Worm (Caenorhabditis elegans) whole organism, young adult: ENCODE measurements around the gene ugt-6.

Experiments
- B0019.2 ChIP-seq: fragments of 200-800 bp; sonication (Bioruptor generic); conservative IDR thresholded peaks from 2 replicates; pipeline ENCODE4 v1.3.6; 2022; ENCODE audit warnings: missing genetic modification reagents, missing genetic modification characterization, missing compliant biosample characterization
- B0261.1 ChIP-seq: sonication (generic microtip); optimal IDR thresholded peaks from 2 replicates; lab custom pipeline; 2016; ENCODE audit warnings: mild to moderate bottlenecking, missing genetic modification characterization, moderate library complexity, missing compliant biosample characterization
- C06A6.2 ChIP-seq: fragments of 200-800 bp; sonication (Bioruptor generic); conservative IDR thresholded peaks from 2 replicates; pipeline ENCODE4 v1.3.6; 2022; ENCODE audit warnings: missing genetic modification characterization, missing compliant biosample characterization
- F10E7.11 ChIP-seq: sonication (generic microtip); optimal IDR thresholded peaks from 2 replicates; lab custom pipeline; 2017; ENCODE audit warnings: mild to moderate bottlenecking, missing genetic modification characterization, moderate library complexity, missing compliant biosample characterization
- F23B12.7 ChIP-seq: sonication (generic microtip); optimal IDR thresholded peaks from 2 replicates; lab custom pipeline; 2017; ENCODE audit warnings: missing genetic modification characterization, mild to moderate bottlenecking, missing compliant biosample characterization, antibody characterized with exemption, moderate library complexity; ENCODE audit not compliant: insufficient read depth
- K11D2.4 ChIP-seq: fragments of 200-800 bp; sonication (Bioruptor generic); IDR thresholded peaks from 2 replicates; pipeline ENCODE4 v1.3.6; 2022; ENCODE audit warnings: missing genetic modification reagents, missing genetic modification characterization, missing compliant biosample characterization
- K12H6.12 ChIP-seq: fragments of 200-800 bp; sonication (Bioruptor generic); optimal IDR thresholded peaks from 2 replicates; lab custom pipeline; 2018; ENCODE audit warnings: mild to moderate bottlenecking, missing genetic modification characterization, missing compliant biosample characterization
- T07F8.4 ChIP-seq: sonication (generic microtip); optimal IDR thresholded peaks from 2 replicates; lab custom pipeline; 2016; ENCODE audit warnings: mild to moderate bottlenecking, missing genetic modification characterization, moderate library complexity, missing compliant biosample characterization
- T26A5.8 ChIP-seq: sonication (generic microtip); optimal IDR thresholded peaks from 2 replicates; lab custom pipeline; 2016; ENCODE audit warnings: missing genetic modification characterization, missing compliant biosample characterization
- Y56A3A.18 ChIP-seq: fragments of 200-800 bp; sonication (Bioruptor generic); IDR thresholded peaks from 2 replicates; pipeline ENCODE4 v1.3.6; 2022; ENCODE audit warnings: missing genetic modification reagents, missing genetic modification characterization, missing compliant biosample characterization
- Y79H2A.3 ChIP-seq: fragments of 200-800 bp; sonication (Bioruptor generic); conservative IDR thresholded peaks from 2 replicates; pipeline ENCODE4 v1.3.6; 2022; ENCODE audit warnings: missing genetic modification reagents, missing genetic modification characterization, missing compliant biosample characterization
- ZK185.1 ChIP-seq: sonication (generic microtip); optimal IDR thresholded peaks from 2 replicates; lab custom pipeline; 2016; ENCODE audit warnings: mild to moderate bottlenecking, missing genetic modification characterization, missing compliant biosample characterization; ENCODE audit not compliant: poor library complexity, severe bottlenecking
- atf-7 ChIP-seq: sonication (generic microtip); optimal IDR thresholded peaks from 2 replicates; lab custom pipeline; 2017; ENCODE audit warnings: mild to moderate bottlenecking, missing genetic modification characterization, missing compliant biosample characterization
- attf-5 ChIP-seq: fragments of 200-800 bp; sonication (Bioruptor generic); optimal IDR thresholded peaks from 2 replicates; lab custom pipeline; 2018; ENCODE audit warnings: mild to moderate bottlenecking, missing genetic modification characterization, missing compliant biosample characterization
- cebp-1 ChIP-seq, 2 experiments: fragments of 200-800 bp in 1 of 2; sonication (Bioruptor generic) in 1 of 2; sonication (generic microtip) in 1 of 2; IDR thresholded peaks in 1 of 2; optimal IDR thresholded peaks in 1 of 2; 2 replicates each; pipeline versions ENCODE4 v1.3.6 to Lab custom; 2017 to 2022; ENCODE audit warnings: missing compliant biosample characterization in 2 of 2, missing genetic modification characterization in 2 of 2, mild to moderate bottlenecking in 1 of 2, missing genetic modification reagents in 1 of 2, moderate library complexity in 1 of 2
- cebp-2 ChIP-seq: fragments of 200-800 bp; sonication (Bioruptor generic); IDR thresholded peaks from 2 replicates; pipeline ENCODE4 v1.3.6; 2022; ENCODE audit warnings: missing genetic modification characterization, missing compliant biosample characterization
- ceh-58 ChIP-seq: fragments of 200-800 bp; sonication (Bioruptor generic); IDR thresholded peaks from 2 replicates; pipeline ENCODE4 v1.3.6; 2022; ENCODE audit warnings: missing genetic modification characterization, missing compliant biosample characterization
- dox-1 ChIP-seq: fragments of 200-800 bp; sonication (Bioruptor generic); IDR thresholded peaks from 2 replicates; pipeline ENCODE4 v1.3.6; 2022; ENCODE audit warnings: missing genetic modification reagents, missing genetic modification characterization, missing compliant biosample characterization
- dpl-1 ChIP-seq: fragments of 150-350 bp; optimal IDR thresholded peaks from 2 replicates; lab custom pipeline; 2014; ENCODE audit warnings: missing biosample characterization, missing genetic modification reagents, missing genetic modification characterization
- him-1 ChIP-seq: sonication (generic microtip); optimal IDR thresholded peaks from 2 replicates; lab custom pipeline; 2016; ENCODE audit warnings: missing genotype, missing genetic modification reagents, missing genetic modification characterization, missing compliant biosample characterization
- hmg-1.2 ChIP-seq: fragments of 200-800 bp; sonication (Bioruptor generic); IDR thresholded peaks from 2 replicates; pipeline ENCODE4 v1.3.6; 2022; ENCODE audit warnings: missing genetic modification reagents, missing genetic modification characterization, missing compliant biosample characterization
- hmg-20 ChIP-seq: fragments of 200-800 bp; sonication (Bioruptor generic); IDR thresholded peaks from 2 replicates; pipeline ENCODE4 v1.3.6; 2022; ENCODE audit warnings: missing genetic modification reagents, missing genetic modification characterization, missing compliant biosample characterization
- lin-26 ChIP-seq: fragments of 200-800 bp; sonication (Bioruptor generic); IDR thresholded peaks from 2 replicates; pipeline ENCODE4 v1.3.6; 2022; ENCODE audit warnings: missing genetic modification reagents, missing genetic modification characterization, missing compliant biosample characterization
- lin-40 ChIP-seq: sonication (generic microtip); optimal IDR thresholded peaks from 2 replicates; lab custom pipeline; 2016; ENCODE audit warnings: missing genetic modification characterization, mild to moderate bottlenecking, missing compliant biosample characterization, missing genotype, missing genetic modification reagents
- lsl-1 ChIP-seq: fragments of 200-800 bp; sonication (Bioruptor generic); optimal IDR thresholded peaks from 2 replicates; lab custom pipeline; 2018; ENCODE audit warnings: mild to moderate bottlenecking, missing genetic modification characterization, moderate library complexity, missing compliant biosample characterization
- madf-10 ChIP-seq: sonication (generic microtip); optimal IDR thresholded peaks from 2 replicates; lab custom pipeline; 2016; ENCODE audit warnings: mild to moderate bottlenecking, missing genetic modification characterization, missing compliant biosample characterization
- madf-8 ChIP-seq: fragments of 200-800 bp; sonication (Bioruptor generic); conservative IDR thresholded peaks from 2 replicates; pipeline ENCODE4 v1.3.6; 2022; ENCODE audit warnings: missing genetic modification reagents, missing genetic modification characterization, missing compliant biosample characterization
- nfya-1 ChIP-seq: sonication (generic microtip); optimal IDR thresholded peaks from 2 replicates; lab custom pipeline; 2017; ENCODE audit warnings: antibody characterized with exemption, missing compliant biosample characterization, missing genetic modification characterization, borderline replicate concordance; ENCODE audit not compliant: insufficient read depth
- nhr-179 ChIP-seq: sonication (generic microtip); optimal IDR thresholded peaks from 2 replicates; lab custom pipeline; 2016; ENCODE audit warnings: mild to moderate bottlenecking, missing genetic modification characterization, missing compliant biosample characterization
- nhr-80 ChIP-seq: sonication (generic microtip); optimal IDR thresholded peaks from 2 replicates; lab custom pipeline; 2016; ENCODE audit warnings: missing genetic modification characterization, missing compliant biosample characterization
- pbrm-1 ChIP-seq: fragments of 200-800 bp; sonication (Bioruptor generic); IDR thresholded peaks from 2 replicates; pipeline ENCODE4 v1.3.6; 2022; ENCODE audit warnings: missing genetic modification reagents, missing genetic modification characterization, missing compliant biosample characterization
- sdz-38 ChIP-seq: sonication (generic microtip); optimal IDR thresholded peaks from 2 replicates; lab custom pipeline; 2016; ENCODE audit warnings: missing genotype, missing genetic modification characterization, missing compliant biosample characterization
- snpc-1.1 ChIP-seq: sonication (generic microtip); optimal IDR thresholded peaks from 2 replicates; lab custom pipeline; 2017; ENCODE audit warnings: missing genetic modification characterization, mild to moderate bottlenecking, missing compliant biosample characterization, antibody characterized with exemption, moderate library complexity, missing genotype, missing genetic modification reagents; ENCODE audit not compliant: insufficient read depth
- snpc-3.4 ChIP-seq: sonication (generic microtip); optimal IDR thresholded peaks from 2 replicates; lab custom pipeline; 2017; ENCODE audit warnings: missing genetic modification characterization, mild to moderate bottlenecking, missing compliant biosample characterization, antibody characterized with exemption, moderate library complexity, missing genotype, missing genetic modification reagents
- sptf-2 ChIP-seq: fragments of 200-800 bp; sonication (Bioruptor generic); optimal IDR thresholded peaks from 2 replicates; lab custom pipeline; 2018; ENCODE audit warnings: mild to moderate bottlenecking, missing genetic modification characterization, missing compliant biosample characterization
- tlf-1 ChIP-seq: fragments of 200-800 bp; sonication (Bioruptor generic); optimal IDR thresholded peaks from 2 replicates; lab custom pipeline; 2018; ENCODE audit warnings: mild to moderate bottlenecking, missing genetic modification characterization, missing compliant biosample characterization
- unc-62 ChIP-seq: fragments of 150-350 bp; optimal IDR thresholded peaks from 2 replicates; lab custom pipeline; 2014; ENCODE audit warnings: missing biosample characterization, missing genetic modification reagents, missing genetic modification characterization
- xnd-1 ChIP-seq: sonication (generic microtip); optimal IDR thresholded peaks from 2 replicates; lab custom pipeline; 2016; ENCODE audit warnings: missing genotype, missing genetic modification reagents, missing genetic modification characterization, missing compliant biosample characterization
- zim-3 ChIP-seq: sonication (generic microtip); optimal IDR thresholded peaks from 2 replicates; lab custom pipeline; 2017; ENCODE audit warnings: mild to moderate bottlenecking, missing genetic modification characterization, moderate library complexity, missing compliant biosample characterization
- ztf-18 ChIP-seq: sonication (generic microtip); optimal IDR thresholded peaks from 2 replicates; lab custom pipeline; 2016; ENCODE audit warnings: missing genotype, mild to moderate bottlenecking, missing genetic modification characterization, missing compliant biosample characterization
- ztf-25 ChIP-seq: fragments of 200-800 bp; sonication (Bioruptor generic); IDR thresholded peaks from 2 replicates; pipeline ENCODE4 v1.3.6; 2022; ENCODE audit warnings: missing genetic modification reagents, missing genetic modification characterization, missing compliant biosample characterization
- ztf-3 ChIP-seq: fragments of 200-800 bp; sonication (Bioruptor generic); optimal IDR thresholded peaks from 2 replicates; lab custom pipeline; 2018; ENCODE audit warnings: mild to moderate bottlenecking, missing genetic modification characterization, missing compliant biosample characterization

Gene ugt-6

DNA sequence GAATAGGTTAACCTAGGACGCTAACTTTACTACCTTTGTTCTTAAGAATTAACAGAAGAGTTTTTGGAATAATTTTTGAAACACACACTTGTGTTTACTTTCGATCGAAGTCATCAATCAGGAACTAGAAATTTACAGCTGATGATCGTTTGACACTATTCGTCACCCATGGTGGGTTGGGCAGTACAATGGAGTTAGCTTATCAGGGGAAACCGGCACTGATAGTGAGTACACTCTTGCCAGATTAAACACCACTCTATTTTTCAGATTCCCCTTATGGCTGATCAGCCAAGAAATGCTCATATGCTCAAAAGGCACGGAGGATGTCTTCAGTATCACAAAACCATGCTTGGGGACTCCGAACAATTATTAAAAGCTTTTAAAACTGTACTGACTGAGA is 24.0 kb upstream of the ugt-6 start:
- no peak for TF ChIP-seq T26A5.8
- TF ChIP-seq nhr-80 (tag; lab: Kevin White, UChicago), result peak; percentile 46

DNA sequence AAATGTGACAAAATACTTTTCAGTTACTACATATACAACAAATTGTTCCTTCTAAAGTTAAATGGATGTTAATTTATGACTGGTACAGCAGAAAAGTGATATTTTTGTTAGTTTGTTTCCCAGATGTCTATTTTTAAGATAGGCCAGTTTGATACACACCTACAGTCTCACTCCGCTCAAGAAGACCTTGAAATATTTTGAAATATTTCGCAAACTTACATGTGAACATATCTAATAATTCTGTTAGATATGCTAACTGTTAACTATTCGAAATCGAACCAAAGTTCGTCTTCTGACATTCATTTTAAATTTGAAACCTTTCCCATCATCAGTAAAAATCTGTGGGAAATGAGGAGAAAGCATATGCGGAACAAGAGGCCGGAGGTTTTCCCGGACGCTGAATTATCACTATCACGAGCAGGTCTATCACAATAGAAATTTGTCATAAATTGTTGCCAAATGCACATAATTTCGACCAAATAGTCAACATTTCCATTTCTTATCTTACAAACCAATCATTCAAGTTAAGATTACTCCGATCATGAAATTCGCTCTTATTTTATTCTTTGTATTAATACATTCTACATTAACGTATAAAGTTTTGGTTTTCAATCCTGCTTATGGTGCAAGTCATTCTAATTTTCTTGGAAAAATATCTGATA is 21.9 kb upstream of the ugt-6 start, which contains the start of the genes ZC443.4 and ugt-18:
Gene ZC443.4 (minus strand): TSS at position 95 of the 662 bp plus-strand sequence.
Gene ugt-18 (plus strand): TSS at position 469 of the 662 bp plus-strand sequence.
- TF ChIP-seq sdz-38 (tag; lab: Kevin White, UChicago), result no peak
- peak; percentile 5 for TF ChIP-seq nhr-80 (tag; lab: Kevin White, UChicago)
- TF ChIP-seq, all 124 proteins: peak for 1

DNA sequence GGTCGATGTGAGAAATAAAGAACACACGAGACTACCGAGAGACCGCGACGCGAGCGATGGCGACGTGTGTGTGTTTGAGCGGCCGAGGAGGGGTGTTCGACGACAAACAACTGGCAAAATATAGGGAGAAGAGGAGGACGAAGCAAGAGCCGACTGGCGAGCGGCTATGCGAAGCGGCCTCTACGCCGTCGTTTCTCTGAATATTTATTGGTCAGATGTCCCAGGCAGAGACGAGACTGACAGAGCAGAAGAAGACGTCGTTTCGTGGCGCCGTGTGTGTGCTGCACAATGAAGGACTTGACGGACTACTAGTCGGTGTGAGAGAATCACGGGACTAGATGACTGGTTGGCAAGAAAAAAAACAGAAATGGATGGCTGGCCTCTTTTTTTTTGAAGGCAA is 21.1 kb upstream of the ugt-6 start:
- no peak for TF ChIP-seq T07F8.4 (tag; lab: Kevin White, UChicago)
- TF ChIP-seq nfya-1 (tag; lab: Kevin White, UChicago), result no peak
- TF ChIP-seq lin-26, result no peak
- no peak for TF ChIP-seq hmg-20 (GFP tag; lab: Robert Waterston, UW)
- no peak for TF ChIP-seq nhr-179
- no peak for TF ChIP-seq xnd-1 (tag; lab: Kevin White, UChicago)
- TF ChIP-seq ZK185.1 (tag; lab: Kevin White, UChicago), result no peak
- TF ChIP-seq zim-3 (tag; lab: Kevin White, UChicago), result no peak
- TF ChIP-seq hmg-1.2, result no peak
- no peak for TF ChIP-seq C06A6.2 (GFP tag; lab: Robert Waterston, UW)
- TF ChIP-seq snpc-1.1 (tag; lab: Kevin White, UChicago), result no peak
- no peak for TF ChIP-seq F23B12.7 (tag; lab: Kevin White, UChicago)
- TF ChIP-seq cebp-2 (GFP tag; lab: Robert Waterston, UW), result no peak
- TF ChIP-seq K12H6.12 (tag; lab: Kevin White, UChicago), result peak; percentile 64
- 0 out of 2 replicates have a peak, but pooled peaks have one; percentile 39 for TF ChIP-seq dox-1 (GFP tag; lab: Robert Waterston, UW)
- TF ChIP-seq tlf-1 (GFP tag; lab: Kevin White, UChicago), result no peak
- no peak for TF ChIP-seq sdz-38 (tag; lab: Kevin White, UChicago)
- TF ChIP-seq madf-10 (tag; lab: Kevin White, UChicago), result peak; percentile 71
- no peak for TF ChIP-seq snpc-3.4 (tag; lab: Kevin White, UChicago)
- no peak for TF ChIP-seq unc-62 (GFP tag; lab: Kevin White, UChicago)
- TF ChIP-seq cebp-1 (GFP tag; IDR thresholded peaks at IDR 0.05; lab: Robert Waterston, UW), result 0 out of 2 replicates have a peak, but pooled peaks have one; percentile 13
- peak; percentile 52 for TF ChIP-seq cebp-1 (tag; optimal IDR thresholded peaks at IDR 0.05; lab: Kevin White, UChicago)
- no peak for TF ChIP-seq F10E7.11 (tag; lab: Kevin White, UChicago)
- no peak for TF ChIP-seq B0261.1 (tag; lab: Kevin White, UChicago)
- TF ChIP-seq atf-7 (tag; lab: Kevin White, UChicago), result no peak
- no peak for TF ChIP-seq dpl-1
- TF ChIP-seq Y79H2A.3 (GFP tag; lab: Robert Waterston, UW), result no peak
- peak; percentile 50 for TF ChIP-seq attf-5 (GFP tag; lab: Kevin White, UChicago)
- TF ChIP-seq nhr-80 (tag; lab: Kevin White, UChicago), result no peak
- TF ChIP-seq pbrm-1 (GFP tag; lab: Robert Waterston, UW), result peak; percentile 57; the same call in 1 of the 2 replicates
- no peak for TF ChIP-seq Y56A3A.18 (GFP tag; lab: Robert Waterston, UW)
- TF ChIP-seq him-1, result no peak
- TF ChIP-seq lin-40 (tag; lab: Kevin White, UChicago), result no peak
- TF ChIP-seq lsl-1 (GFP tag; lab: Kevin White, UChicago), result no peak
- no peak for TF ChIP-seq K11D2.4 (GFP tag; lab: Robert Waterston, UW)
- no peak for TF ChIP-seq madf-8 (GFP tag; lab: Robert Waterston, UW)
- no peak for TF ChIP-seq ztf-3 (GFP tag; lab: Kevin White, UChicago)
- TF ChIP-seq ceh-58, result no peak
- TF ChIP-seq ztf-25 (GFP tag; lab: Robert Waterston, UW), result no peak
- TF ChIP-seq B0019.2, result no peak
- no peak for TF ChIP-seq sptf-2
- TF ChIP-seq ztf-18 (tag; lab: Kevin White, UChicago), result peak; percentile 4
